Fruit fly (Drosophila melanogaster): ENCODE results near the gene CG7382.

Gene CG7382

dm6 chr2L:5523848-5524473 lies 4.3 kb upstream of the CG7382 start, which contains the start of the genes Vps52 and Elp4 (continued):
- no peak for TF ChIP-seq CG4707 (GFP tag; optimal IDR thresholded peaks at IDR 0.05)
- TF ChIP-seq aop (GFP tag; IDR thresholded peaks at IDR 0.05) = no peak
- TF ChIP-seq Hand (GFP tag; optimal IDR thresholded peaks at IDR 0.05) = peak; percentile 29
- no peak for TF ChIP-seq Lpt (GFP tag; optimal IDR thresholded peaks at IDR 0.05)
- TF ChIP-seq Fer1 (GFP tag; optimal IDR thresholded peaks at IDR 0.05) = peak; percentile 74
- TF ChIP-seq CG11247 (GFP tag; IDR thresholded peaks at IDR 0.05) = peak; percentile 65
- no peak for TF ChIP-seq ac (GFP tag; optimal IDR thresholded peaks at IDR 0.05)
- TF ChIP-seq CG12942 (GFP tag; optimal IDR thresholded peaks at IDR 0.05) = peak; percentile 71
- TF ChIP-seq CG3995 (GFP tag; optimal IDR thresholded peaks at IDR 0.05) = peak; percentile 19
- peak; percentile 80 to 95 for TF ChIP-seq crp (GFP tag; optimal IDR thresholded peaks at IDR 0.05)
- TF ChIP-seq CG4424 (GFP tag; optimal IDR thresholded peaks at IDR 0.05) = peak; percentile 77
- peak; percentile 58 for TF ChIP-seq mam (GFP tag; optimal IDR thresholded peaks at IDR 0.05)
- peak; percentile 40 for TF ChIP-seq chn (GFP tag; optimal IDR thresholded peaks at IDR 0.05)
- TF ChIP-seq nerfin-2 (GFP tag; IDR thresholded peaks at IDR 0.05; ENCODE audit: partially characterized antibody) = peak; percentile 67
- TF ChIP-seq Drgx (GFP tag; IDR thresholded peaks at IDR 0.05) = peak; percentile 57; the same call in 1 of the 2 replicates
- peak; percentile 78 for TF ChIP-seq CG13894 (tag; optimal IDR thresholded peaks at IDR 0.05)
- TF ChIP-seq CG11560 (tag; IDR thresholded peaks at IDR 0.05) = 0 out of 3 replicates have a peak, but pooled peaks have one; percentile 30
- TF ChIP-seq Side (GFP tag; optimal IDR thresholded peaks at IDR 0.05) = peak; percentile 14
- TF ChIP-seq Usf (GFP tag; optimal IDR thresholded peaks at IDR 0.05) = peak; percentile 44
- TF ChIP-seq jing (GFP tag; optimal IDR thresholded peaks at IDR 0.05) = no peak
- peak; percentile 61 for TF ChIP-seq CG8388 (GFP tag; optimal IDR thresholded peaks at IDR 0.05)
- no peak for TF ChIP-seq fru (optimal IDR thresholded peaks at IDR 0.05)
- peak; percentile 85 for TF ChIP-seq sug (tag; optimal IDR thresholded peaks at IDR 0.05)
- TF ChIP-seq Dfd (GFP tag; optimal IDR thresholded peaks at IDR 0.05) = no peak
- TF ChIP-seq Atf6 (GFP tag; IDR thresholded peaks at IDR 0.05) = peak; percentile 75
- TF ChIP-seq lbe (GFP tag; optimal IDR thresholded peaks at IDR 0.05) = no peak
- TF ChIP-seq CG10565 (GFP tag; optimal IDR thresholded peaks at IDR 0.05) = no peak
- TF ChIP-seq ham (GFP tag; IDR thresholded peaks at IDR 0.05) = no peak
- TF ChIP-seq pita (GFP tag; optimal IDR thresholded peaks at IDR 0.05) = no peak
- TF ChIP-seq Atf-2 (GFP tag; optimal IDR thresholded peaks at IDR 0.05) = peak; percentile 29
- TF ChIP-seq unpg (GFP tag; optimal IDR thresholded peaks at IDR 0.05) = peak; percentile 75
- no peak for TF ChIP-seq Hmx (GFP tag; optimal IDR thresholded peaks at IDR 0.05)
- peak; percentile 65; the same call in 1 of the 3 replicates for TF ChIP-seq CG34422 (GFP tag; IDR thresholded peaks at IDR 0.05)
- no peak for TF ChIP-seq chm (GFP tag; IDR thresholded peaks at IDR 0.05)
- TF ChIP-seq h (optimal IDR thresholded peaks at IDR 0.05) = no peak
- peak; percentile 68; the same call in 2 of the 3 replicates for TF ChIP-seq CG11695 (GFP tag; IDR thresholded peaks at IDR 0.05)
- TF ChIP-seq BEAF-32 (GFP tag; optimal IDR thresholded peaks at IDR 0.05) = peak; percentile 80
- TF ChIP-seq lilli (GFP tag; optimal IDR thresholded peaks at IDR 0.05) = peak; percentile 79
- TF ChIP-seq CG13287 (GFP tag; IDR thresholded peaks at IDR 0.05; ENCODE audit: partially characterized antibody) = peak; percentile 72
- peak; percentile 81 for TF ChIP-seq CG18262 (tag; optimal IDR thresholded peaks at IDR 0.05)
- TF ChIP-seq eve (GFP tag; optimal IDR thresholded peaks at IDR 0.05) = no peak
- no peak for TF ChIP-seq Kr (GFP tag; optimal IDR thresholded peaks at IDR 0.05)
- TF ChIP-seq gsb-n (tag; optimal IDR thresholded peaks at IDR 0.05) = peak; percentile 66
- TF ChIP-seq oc (tag; optimal IDR thresholded peaks at IDR 0.05) = peak; percentile 53
- peak; percentile 51 for TF ChIP-seq cato (GFP tag; optimal IDR thresholded peaks at IDR 0.05; ENCODE audit: borderline replicate concordance)
- TF ChIP-seq Bteb2 (GFP tag; optimal IDR thresholded peaks at IDR 0.05) = peak; percentile 68
- TF ChIP-seq CG3281 (GFP tag; optimal IDR thresholded peaks at IDR 0.05) = peak; percentile 78
- peak; percentile 77 for TF ChIP-seq Scr (GFP tag; IDR thresholded peaks at IDR 0.05; ENCODE audit: partially characterized antibody)
- TF ChIP-seq lmd (GFP tag; IDR thresholded peaks at IDR 0.05) = peak; percentile 70
- TF ChIP-seq sisA (GFP tag; IDR thresholded peaks at IDR 0.05) = peak; percentile 34; the same call in 1 of the 2 replicates
- TF ChIP-seq Atf3 (GFP tag; optimal IDR thresholded peaks at IDR 0.05) = peak; percentile 29

All from whole organism, embryonic.